Worm (Caenorhabditis elegans) whole organism, L4 larva: ENCODE data around the gene F09B12.3.

Experiments
- ces-1 ChIP-seq: fragments of 150-350 bp; sonication (generic microtip); optimal IDR thresholded peaks from 4 replicates; lab custom pipeline; 2014; ENCODE audit warnings: missing biosample characterization, missing genetic modification reagents, missing genetic modification characterization
- jun-1 ChIP-seq: fragments of 150-350 bp; optimal IDR thresholded peaks from 2 replicates; lab custom pipeline; 2014; ENCODE audit warnings: missing biosample characterization, missing genetic modification reagents, missing genetic modification characterization
- mdt-29 ChIP-seq: fragments of 200-800 bp; sonication (Bioruptor generic); IDR thresholded peaks from 2 replicates; pipeline ENCODE4 v1.3.6; 2022; ENCODE audit warnings: missing genetic modification reagents, missing genetic modification characterization, missing compliant biosample characterization
- nhr-11 ChIP-seq: fragments of 150-350 bp; optimal IDR thresholded peaks from 2 replicates; lab custom pipeline; 2014; ENCODE audit warnings: missing biosample characterization, missing genetic modification characterization
- unc-39 ChIP-seq: sonication (generic microtip); optimal IDR thresholded peaks from 2 replicates; lab custom pipeline; 2017; ENCODE audit warnings: missing biosample characterization, missing genetic modification characterization

DNA sequence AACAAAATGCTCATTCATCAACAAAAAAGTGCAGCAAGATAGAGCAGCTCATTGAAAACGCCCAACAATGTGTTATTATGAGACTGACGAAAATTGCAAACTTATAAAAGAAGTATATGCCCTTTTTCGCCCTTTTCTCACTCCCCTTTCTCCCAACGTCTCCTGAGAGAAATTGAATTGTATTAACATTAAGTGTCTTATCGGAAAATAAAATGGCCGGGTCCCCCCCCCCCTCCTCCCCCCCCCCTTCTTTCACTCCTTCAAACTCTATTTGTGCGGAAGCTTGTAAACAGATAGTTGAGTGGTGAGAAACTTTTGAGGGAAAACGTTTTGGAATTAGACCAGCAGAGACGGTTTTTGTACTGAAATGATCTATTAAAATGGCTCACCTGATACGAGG is 29.0 kb upstream of the F09B12.3 start:
- TF ChIP-seq jun-1 (tag; lab: Kevin White, UChicago) = no peak
- TF ChIP-seq mdt-29 = no peak
- no peak for TF ChIP-seq unc-39
- no peak for TF ChIP-seq ces-1 (GFP tag; lab: Kevin White, UChicago)
- no peak for TF ChIP-seq nhr-11
